Fruit fly (Drosophila melanogaster) whole organism, embryonic: ENCODE data around the gene CG42366.

ENCODE experiments used
- CG1024 ChIP-seq: fragments of 200-800 bp; sonication (Bioruptor generic); IDR thresholded peaks from 2 replicates; pipeline ENCODE4 v1.3.6; 2022; ENCODE audit warnings: missing biosample characterization, missing genetic modification characterization
- CG10431 ChIP-seq: fragments of 200-800 bp; sonication (Bioruptor generic); optimal IDR thresholded peaks from 3 replicates; lab custom pipeline; 2018; ENCODE audit warnings: missing biosample characterization, mild to moderate bottlenecking, missing genetic modification characterization
- CG10462 ChIP-seq: fragments of 200-800 bp; sonication (Bioruptor generic); optimal IDR thresholded peaks from 2 replicates; lab custom pipeline; 2016; ENCODE audit warnings: missing biosample characterization, missing genetic modification characterization
- CG11456 ChIP-seq: fragments of 200-800 bp; sonication (Bioruptor generic); IDR thresholded peaks from 3 replicates; pipeline ENCODE4 v1.3.6; 2022; ENCODE audit warnings: missing biosample characterization, missing genetic modification characterization
- CG11696 ChIP-seq: fragments of 200-800 bp; sonication (Bioruptor generic); IDR thresholded peaks from 2 replicates; pipeline ENCODE4 v1.3.6; 2022; ENCODE audit warnings: missing biosample characterization, missing genetic modification characterization
- CG12104 ChIP-seq: fragments of 200-800 bp; sonication (Bioruptor generic); optimal IDR thresholded peaks from 3 replicates; lab custom pipeline; 2016; ENCODE audit warnings: missing biosample characterization, missing genetic modification characterization
- CG13123 ChIP-seq: fragments of 200-800 bp; sonication (Bioruptor generic); optimal IDR thresholded peaks from 2 replicates; lab custom pipeline; 2016; ENCODE audit warnings: missing biosample characterization, missing genetic modification characterization
- CG13624 ChIP-seq: fragments of 200-800 bp; sonication (Bioruptor generic); optimal IDR thresholded peaks from 2 replicates; lab custom pipeline; 2016; ENCODE audit warnings: missing biosample characterization, missing genetic modification characterization
- CG13894 ChIP-seq: fragments of 200-800 bp; sonication (Bioruptor generic); optimal IDR thresholded peaks from 3 replicates; lab custom pipeline; 2018; ENCODE audit warnings: missing biosample characterization, mild to moderate bottlenecking, missing genetic modification characterization, moderate library complexity
- CG17385 ChIP-seq: fragments of 200-800 bp; sonication (Bioruptor generic); optimal IDR thresholded peaks from 3 replicates; lab custom pipeline; 2018; ENCODE audit warnings: missing biosample characterization, mild to moderate bottlenecking, missing genetic modification characterization
- CG2678 ChIP-seq: fragments of 200-800 bp; sonication (Bioruptor generic); optimal IDR thresholded peaks from 3 replicates; lab custom pipeline; 2019; ENCODE audit warnings: missing biosample characterization, mild to moderate bottlenecking, missing genetic modification characterization, moderate library complexity
- CG2875 ChIP-seq: fragments of 200-800 bp; sonication (Bioruptor generic); optimal IDR thresholded peaks from 2 replicates; lab custom pipeline; 2017; ENCODE audit warnings: missing biosample characterization, mild to moderate bottlenecking, missing genetic modification characterization, missing genetic modification reagents
- CG31441 ChIP-seq: fragments of 200-800 bp; sonication (Bioruptor generic); IDR thresholded peaks from 2 replicates; pipeline ENCODE4 v1.3.6; 2022; ENCODE audit warnings: missing biosample characterization, missing genetic modification characterization
- CG33557 ChIP-seq: fragments of 200-800 bp; sonication (Bioruptor generic); optimal IDR thresholded peaks from 2 replicates; lab custom pipeline; 2019; ENCODE audit warnings: missing biosample characterization, mild to moderate bottlenecking, missing genetic modification characterization, moderate library complexity
- CG4730 ChIP-seq: fragments of 200-800 bp; sonication (Bioruptor generic); IDR thresholded peaks from 2 replicates; pipeline ENCODE4 v1.3.6; 2022; ENCODE audit warnings: missing biosample characterization, missing genetic modification characterization
- CG6254 ChIP-seq: fragments of 200-800 bp; sonication (Bioruptor generic); optimal IDR thresholded peaks from 3 replicates; lab custom pipeline; 2017; ENCODE audit warnings: mild to moderate bottlenecking, missing biosample characterization, missing genetic modification reagents, missing genetic modification characterization
- CG7556 ChIP-seq: fragments of 200-800 bp; sonication (Bioruptor generic); optimal IDR thresholded peaks from 2 replicates; lab custom pipeline; 2017; ENCODE audit warnings: missing biosample characterization, mild to moderate bottlenecking, missing genetic modification characterization
- CG8359 ChIP-seq: fragments of 200-800 bp; sonication (Bioruptor generic); optimal IDR thresholded peaks from 2 replicates; lab custom pipeline; 2017; ENCODE audit warnings: missing biosample characterization, mild to moderate bottlenecking, missing genetic modification characterization, borderline replicate concordance
- CTCF ChIP-seq: fragments of 200-800 bp; sonication (Bioruptor generic); optimal IDR thresholded peaks from 2 replicates; lab custom pipeline; 2017; ENCODE audit warnings: missing biosample characterization, mild to moderate bottlenecking, missing genetic modification characterization, moderate library complexity
- Deaf1 ChIP-seq: fragments of 200-800 bp; optimal IDR thresholded peaks from 3 replicates; lab custom pipeline; 2019; ENCODE audit warnings: missing biosample characterization, mild to moderate bottlenecking, missing genetic modification characterization, moderate library complexity
- Fer3 ChIP-seq: fragments of 200-800 bp; sonication (Bioruptor generic); optimal IDR thresholded peaks from 2 replicates; lab custom pipeline; 2018; ENCODE audit warnings: missing biosample characterization, mild to moderate bottlenecking, missing genetic modification characterization, moderate library complexity
- HLHmδ ChIP-seq: fragments of 200-800 bp; sonication (Bioruptor generic); optimal IDR thresholded peaks from 2 replicates; lab custom pipeline; 2018; ENCODE audit warnings: missing biosample characterization, mild to moderate bottlenecking, missing genetic modification characterization, moderate library complexity
- Hmx ChIP-seq: fragments of 200-800 bp; sonication (Bioruptor generic); optimal IDR thresholded peaks from 2 replicates; lab custom pipeline; 2016; ENCODE audit warnings: missing biosample characterization, missing genetic modification characterization
- Hr39 ChIP-seq: fragments of >200 bp; optimal IDR thresholded peaks from 2 replicates; lab custom pipeline; 2017
- NFAT ChIP-seq: fragments of 200-800 bp; sonication (Bioruptor generic); IDR thresholded peaks from 2 replicates; pipeline ENCODE4 v1.3.6; 2022; ENCODE audit warnings: missing biosample characterization, missing genetic modification characterization
- Nf-YA ChIP-seq: fragments of 200-800 bp; sonication (Bioruptor generic); IDR thresholded peaks from 2 replicates; pipeline ENCODE4 v1.3.6; 2022; ENCODE audit warnings: missing biosample characterization, missing genetic modification characterization
- Poxn ChIP-seq: fragments of 200-800 bp; sonication (Bioruptor generic); IDR thresholded peaks from 2 replicates; pipeline ENCODE4 v1.3.6; 2022; ENCODE audit warnings: missing biosample characterization, missing genetic modification characterization
- Rfx ChIP-seq: fragments of 200-800 bp; sonication (Bioruptor generic); IDR thresholded peaks from 2 replicates; pipeline ENCODE4 v1.3.6; 2022; ENCODE audit warnings: missing biosample characterization, missing genetic modification characterization
- Xbp1 ChIP-seq: fragments of 200-800 bp; sonication (Bioruptor generic); optimal IDR thresholded peaks from 3 replicates; lab custom pipeline; 2016; ENCODE audit warnings: missing biosample characterization, mild to moderate bottlenecking, missing genetic modification characterization
- YL-1 ChIP-seq: fragments of 200-800 bp; sonication (Bioruptor generic); optimal IDR thresholded peaks from 3 replicates; lab custom pipeline; 2017; ENCODE audit warnings: missing biosample characterization, mild to moderate bottlenecking, missing genetic modification characterization
- ac ChIP-seq: fragments of 200-800 bp; sonication (Bioruptor generic); optimal IDR thresholded peaks from 3 replicates; lab custom pipeline; 2017; ENCODE audit warnings: missing biosample characterization, mild to moderate bottlenecking, missing genetic modification characterization
- aop ChIP-seq: fragments of 200-800 bp; sonication (Bioruptor generic); IDR thresholded peaks from 2 replicates; pipeline ENCODE4 v1.3.6; 2022; ENCODE audit warnings: missing biosample characterization, missing genetic modification characterization
- ap ChIP-seq: fragments of 200-800 bp; sonication (Bioruptor generic); IDR thresholded peaks from 2 replicates; pipeline ENCODE4 v1.3.6; 2022; ENCODE audit warnings: missing biosample characterization, missing genetic modification characterization
- br ChIP-seq: fragments of >200 bp; optimal IDR thresholded peaks from 2 replicates; lab custom pipeline; 2017
- dimm ChIP-seq: fragments of 200-800 bp; sonication (Bioruptor generic); IDR thresholded peaks from 2 replicates; pipeline ENCODE4 v1.3.6; 2022; ENCODE audit warnings: missing biosample characterization, missing genetic modification characterization
- exex ChIP-seq: fragments of 200-800 bp; sonication (Bioruptor generic); optimal IDR thresholded peaks from 4 replicates; lab custom pipeline; 2018; ENCODE audit warnings: missing biosample characterization, mild to moderate bottlenecking, missing genetic modification characterization, moderate library complexity
- grau ChIP-seq: fragments of 200-800 bp; optimal IDR thresholded peaks from 3 replicates; lab custom pipeline; 2019; ENCODE audit warnings: missing biosample characterization, mild to moderate bottlenecking, missing genetic modification characterization, moderate library complexity
- gt ChIP-seq: fragments of 200-800 bp; sonication (Bioruptor generic); IDR thresholded peaks from 2 replicates; pipeline ENCODE4 v1.3.6; 2022; ENCODE audit warnings: missing biosample characterization, missing genetic modification characterization
- hkb ChIP-seq, 2 experiments: fragments of 200-800 bp in 1 of 2; fragments of >200 bp in 1 of 2; sonication (Bioruptor generic) in 1 of 2; IDR thresholded peaks in 1 of 2; optimal IDR thresholded peaks in 1 of 2; 2 replicates each; pipeline versions ENCODE4 v1.3.6 to Lab custom; 2017 to 2022; ENCODE audit warnings: missing biosample characterization in 1 of 2, missing genetic modification characterization in 1 of 2
- hth ChIP-seq: fragments of >200 bp; optimal IDR thresholded peaks from 2 replicates; lab custom pipeline; 2017; ENCODE audit warnings: inconsistent platforms
- ken ChIP-seq: fragments of 200-800 bp; sonication (Bioruptor generic); IDR thresholded peaks from 3 replicates; pipeline ENCODE4 v1.3.6; 2022; ENCODE audit warnings: missing biosample characterization, missing genetic modification characterization
- lola ChIP-seq, 3 experiments: fragments of >200 bp in 2 of 3; fragments of 200-800 bp in 1 of 3; sonication (Bioruptor generic) in 1 of 3; optimal IDR thresholded peaks; 2 replicates each; lab custom pipeline; 2017 to 2019; ENCODE audit warnings: missing biosample characterization in 3 of 3, missing genetic modification characterization in 3 of 3, mild to moderate bottlenecking in 1 of 3, moderate library complexity in 1 of 3
- lov ChIP-seq, 2 experiments: fragments of 200-800 bp in 1 of 2; fragments of >200 bp in 1 of 2; sonication (Bioruptor generic) in 1 of 2; IDR thresholded peaks in 1 of 2; optimal IDR thresholded peaks in 1 of 2; 2 replicates in 1 of 2; 3 replicates in 1 of 2; pipeline versions ENCODE4 v1.3.6 to Lab custom; 2017 to 2022; ENCODE audit warnings: missing biosample characterization in 1 of 2, missing genetic modification characterization in 1 of 2
- mam ChIP-seq: fragments of 200-800 bp; sonication (Bioruptor generic); optimal IDR thresholded peaks from 3 replicates; lab custom pipeline; 2016; ENCODE audit warnings: missing biosample characterization, missing genetic modification characterization
- nom ChIP-seq: fragments of 200-800 bp; sonication (Bioruptor generic); optimal IDR thresholded peaks from 2 replicates; lab custom pipeline; 2017; ENCODE audit warnings: missing biosample characterization, missing genetic modification characterization, mild to moderate bottlenecking, moderate library complexity, missing genetic modification reagents
- ro ChIP-seq: fragments of 200-800 bp; sonication (Bioruptor generic); IDR thresholded peaks from 2 replicates; pipeline ENCODE4 v1.3.6; 2022; ENCODE audit warnings: missing biosample characterization, missing genetic modification characterization
- sima ChIP-seq: fragments of 200-800 bp; sonication (Bioruptor generic); optimal IDR thresholded peaks from 2 replicates; lab custom pipeline; 2016; ENCODE audit warnings: missing biosample characterization, missing genetic modification characterization
- ssp ChIP-seq: fragments of 200-800 bp; sonication (Bioruptor generic); IDR thresholded peaks from 2 replicates; pipeline ENCODE4 v1.3.6; 2022; ENCODE audit warnings: missing biosample characterization, missing genetic modification characterization
- sug ChIP-seq: fragments of 200-800 bp; optimal IDR thresholded peaks from 2 replicates; lab custom pipeline; 2019; ENCODE audit warnings: missing biosample characterization, mild to moderate bottlenecking, missing genetic modification characterization, moderate library complexity
- ttk ChIP-seq: fragments of 200-800 bp; sonication (Bioruptor generic); IDR thresholded peaks from 2 replicates; pipeline ENCODE4 v2.1.2; 2022; ENCODE audit warnings: missing biosample characterization, missing genetic modification characterization
- zfh1 ChIP-seq: fragments of 200-800 bp; sonication (Bioruptor generic); IDR thresholded peaks from 3 replicates; pipeline ENCODE4 v1.3.6; 2022; ENCODE audit warnings: missing biosample characterization, missing genetic modification characterization

Gene CG42366

dm6 chr2L:9954119-9954518, 29.2 kb downstream of the CG42366 start, which contains the start of the genes CG13126 and CG4709 (continued):
- TF ChIP-seq dimm (peak; percentile 45; the same call in 1 of the 2 replicates), CG10462 (GFP tag; lab: Kevin White, UChicago) (peak; percentile 73), HLHmδ (GFP tag; lab: Kevin White, UChicago) (no peak), Hmx (no peak), Xbp1 (GFP tag; lab: Kevin White, UChicago) (peak; percentile 90), lola (GFP tag; optimal IDR thresholded peaks at IDR 0.05; lab: Kevin White, UChicago) (peak in 1 of 3 experiments; percentile 90), ssp (GFP tag; lab: Robert Waterston, UW) (peak; percentile 77), CG10431 (GFP tag; lab: Kevin White, UChicago) (peak; percentile 77), ac (peak; percentile 39), aop (GFP tag; lab: Robert Waterston, UW) (no peak), Hr39 (no peak), CG11456 (GFP tag; lab: Robert Waterston, UW) (peak; percentile 83), CTCF (GFP tag; lab: Kevin White, UChicago) (peak; percentile 61), grau (peak; percentile 93), CG11696 (peak; percentile 100), gt (GFP tag; lab: Robert Waterston, UW) (no peak), sug (tag; lab: Kevin White, UChicago) (peak; percentile 83), ken (GFP tag; lab: Robert Waterston, UW) (peak; percentile 73), Fer3 (tag; lab: Kevin White, UChicago) (peak; percentile 94), CG2875 (GFP tag; lab: Kevin White, UChicago) (peak; percentile 77), CG2678 (tag; lab: Kevin White, UChicago) (peak; percentile 96), hth (no peak), lov (optimal IDR thresholded peaks at IDR 0.05; lab: Kevin White, UChicago) (no peak), lov (GFP tag; IDR thresholded peaks at IDR 0.05; lab: Robert Waterston, UW) (peak; percentile 68; the same call in 2 of the 3 replicates), ttk (GFP tag; lab: Robert Waterston, UW) (peak; percentile 89), CG6254 (GFP tag; lab: Kevin White, UChicago) (peak; percentile 92), ap (GFP tag; lab: Robert Waterston, UW) (peak; percentile 83), CG31441 (GFP tag; lab: Robert Waterston, UW) (peak; percentile 99), CG12104 (peak; percentile 91), exex (tag; lab: Kevin White, UChicago) (peak; percentile 74), br (lab: Kevin White, UChicago) (no peak), ro (peak; percentile 75), CG1024 (peak; percentile 66; the same call in 1 of the 2 replicates), CG13123 (GFP tag; lab: Kevin White, UChicago) (peak; percentile 75), zfh1 (GFP tag; lab: Robert Waterston, UW) (peak; percentile 90), CG4730 (GFP tag; lab: Robert Waterston, UW) (peak; percentile 86), CG33557 (peak; percentile 87), CG13894 (tag; lab: Kevin White, UChicago) (peak; percentile 87), Deaf1 (peak; percentile 73), CG13624 (GFP tag; lab: Kevin White, UChicago) (peak; percentile 41), CG8359 (GFP tag; lab: Kevin White, UChicago) (peak; percentile 76), YL-1 (GFP tag; lab: Kevin White, UChicago) (peak; percentile 85), Poxn (GFP tag; lab: Robert Waterston, UW) (no peak; the same call in 1 of the 2 replicates), sima (no peak), Nf-YA (GFP tag; lab: Robert Waterston, UW) (peak; percentile 71), CG17385 (GFP tag; lab: Kevin White, UChicago) (peak; percentile 84), CG7556 (peak; percentile 92), Rfx (GFP tag; lab: Robert Waterston, UW) (peak; percentile 92), hkb (optimal IDR thresholded peaks at IDR 0.05; lab: Kevin White, UChicago) (no peak), hkb (GFP tag; IDR thresholded peaks at IDR 0.05; lab: Robert Waterston, UW) (peak; percentile 91), mam (GFP tag; lab: Kevin White, UChicago) (peak; percentile 46), NFAT (GFP tag; lab: Robert Waterston, UW) (peak; percentile 71; the same call in 1 of the 2 replicates), nom (GFP tag; lab: Kevin White, UChicago) (peak; percentile 85)
